Worm (Caenorhabditis elegans): ENCODE data around the gene gas-1.

DNA sequence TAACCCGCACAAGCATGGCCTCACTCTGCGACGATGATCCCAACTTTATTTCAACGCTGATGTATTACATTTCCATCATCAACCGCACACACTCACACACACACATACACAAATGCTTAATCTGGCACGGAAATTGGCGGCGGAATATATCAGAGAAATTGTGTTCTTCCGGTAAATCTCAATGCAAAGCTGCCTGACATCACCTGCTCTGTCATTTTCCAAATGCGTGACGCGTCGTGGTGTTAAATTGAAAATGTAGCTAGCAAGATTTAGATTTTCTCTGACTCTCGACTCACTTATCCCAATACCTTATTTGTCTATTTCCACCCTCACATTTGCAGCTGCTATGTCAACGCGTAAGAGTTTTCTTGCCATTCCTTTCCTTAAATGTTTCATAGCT, 50.9 kb downstream of the gas-1 start:
- no peak for TF ChIP-seq attf-5 (GFP tag; optimal IDR thresholded peaks at IDR 0.05)
- no peak for TF ChIP-seq ceh-100 (GFP tag; IDR thresholded peaks at IDR 0.05)
- no peak for TF ChIP-seq snpc-4 (GFP tag; optimal IDR thresholded peaks at IDR 0.05)
- no peak for TF ChIP-seq snpc-4 (tag; optimal IDR thresholded peaks at IDR 0.05)
- no peak for TF ChIP-seq pha-4 (tag; optimal IDR thresholded peaks at IDR 0.05)
- TF ChIP-seq ekl-4 (GFP tag; IDR thresholded peaks at IDR 0.05): no peak
- TF ChIP-seq Y56A3A.18 (GFP tag; IDR thresholded peaks at IDR 0.05): no peak
- no peak for TF ChIP-seq Y53G8AR.9 (GFP tag; conservative IDR thresholded peaks at IDR 0.05)
